Worm (Caenorhabditis elegans) whole organism, L2 larva: ENCODE results near the gene fbxa-35.

Experiments
- C34F6.9 ChIP-seq: fragments of 150-350 bp; optimal IDR thresholded peaks from 2 replicates; lab custom pipeline; 2014; ENCODE audit warnings: missing biosample characterization, missing genetic modification characterization
- F13H6.1 ChIP-seq: sonication (generic microtip); optimal IDR thresholded peaks from 2 replicates; lab custom pipeline; 2016; ENCODE audit warnings: missing genetic modification characterization, missing compliant biosample characterization
- ZK546.5 ChIP-seq: sonication (generic microtip); optimal IDR thresholded peaks from 2 replicates; lab custom pipeline; 2017; ENCODE audit warnings: missing biosample characterization, missing genetic modification characterization
- alr-1 ChIP-seq: fragments of 150-350 bp; optimal IDR thresholded peaks from 2 replicates; lab custom pipeline; 2014; ENCODE audit warnings: missing biosample characterization, missing genetic modification characterization
- ama-1 ChIP-seq: fragments of 150-350 bp; optimal IDR thresholded peaks from 2 replicates; lab custom pipeline; 2018; ENCODE audit warnings: inconsistent platforms
- blmp-1 ChIP-seq: sonication (generic microtip); optimal IDR thresholded peaks from 2 replicates; lab custom pipeline; 2017; ENCODE audit warnings: missing genetic modification characterization, mild to moderate bottlenecking, missing compliant biosample characterization, antibody characterized with exemption, moderate library complexity; ENCODE audit not compliant: insufficient read depth
- ceh-16 ChIP-seq: fragments of 150-350 bp; optimal IDR thresholded peaks from 2 replicates; lab custom pipeline; 2014; ENCODE audit warnings: missing biosample characterization, missing genetic modification characterization
- ceh-82 ChIP-seq: fragments of 150-350 bp; optimal IDR thresholded peaks from 2 replicates; lab custom pipeline; 2014; ENCODE audit warnings: missing biosample characterization, missing genetic modification characterization
- crh-2 ChIP-seq: sonication (generic microtip); optimal IDR thresholded peaks from 2 replicates; lab custom pipeline; 2017; ENCODE audit warnings: missing biosample characterization, missing genetic modification characterization
- dmd-4 ChIP-seq: sonication (generic microtip); optimal IDR thresholded peaks from 2 replicates; lab custom pipeline; 2017; ENCODE audit warnings: missing biosample characterization, missing genetic modification characterization
- egl-27 ChIP-seq: sonication (generic microtip); optimal IDR thresholded peaks from 3 replicates; lab custom pipeline; 2017; ENCODE audit warnings: missing biosample characterization, missing genetic modification reagents, missing genetic modification characterization
- elt-1 ChIP-seq: fragments of 150-350 bp; optimal IDR thresholded peaks from 2 replicates; lab custom pipeline; 2014; ENCODE audit warnings: missing biosample characterization, missing genetic modification characterization
- elt-3 ChIP-seq: sonication (generic microtip); optimal IDR thresholded peaks from 2 replicates; lab custom pipeline; 2017; ENCODE audit warnings: missing biosample characterization, missing genetic modification characterization
- fos-1 ChIP-seq: fragments of 150-350 bp; optimal IDR thresholded peaks from 2 replicates; lab custom pipeline; 2014; ENCODE audit warnings: missing biosample characterization, missing genetic modification characterization
- gmeb-1 ChIP-seq: fragments of 150-350 bp; optimal IDR thresholded peaks from 2 replicates; lab custom pipeline; 2014; ENCODE audit warnings: missing biosample characterization, missing genetic modification characterization
- lin-13 ChIP-seq: fragments of 150-350 bp; optimal IDR thresholded peaks from 2 replicates; lab custom pipeline; 2014; ENCODE audit warnings: missing biosample characterization, missing genetic modification reagents, missing genetic modification characterization
- lin-39 ChIP-seq: fragments of 150-350 bp; optimal IDR thresholded peaks from 2 replicates; lab custom pipeline; 2014; ENCODE audit warnings: missing biosample characterization, missing genetic modification reagents, missing genetic modification characterization
- lsy-2 ChIP-seq, 2 experiments: fragments of 150-350 bp in 1 of 2; sonication (generic microtip) in 1 of 2; optimal IDR thresholded peaks; 2 replicates each; lab custom pipeline; 2014 to 2017; ENCODE audit warnings: missing biosample characterization in 2 of 2, missing genetic modification characterization in 2 of 2
- mab-5 ChIP-seq: fragments of 150-350 bp; optimal IDR thresholded peaks from 2 replicates; lab custom pipeline; 2014; ENCODE audit warnings: missing biosample characterization, missing genetic modification characterization
- mbf-1 ChIP-seq: sonication (generic microtip); optimal IDR thresholded peaks from 2 replicates; lab custom pipeline; 2017; ENCODE audit warnings: missing biosample characterization, missing genetic modification characterization
- nhr-10 ChIP-seq: sonication (generic microtip); optimal IDR thresholded peaks from 2 replicates; lab custom pipeline; 2017; ENCODE audit warnings: missing biosample characterization, missing genetic modification characterization
- nhr-12 ChIP-seq: fragments of 150-350 bp; optimal IDR thresholded peaks from 2 replicates; lab custom pipeline; 2014; ENCODE audit warnings: missing biosample characterization, missing genetic modification characterization
- nhr-129 ChIP-seq: fragments of 150-350 bp; optimal IDR thresholded peaks from 2 replicates; lab custom pipeline; 2014; ENCODE audit warnings: missing biosample characterization, missing genetic modification characterization
- nhr-21 ChIP-seq: fragments of 150-350 bp; optimal IDR thresholded peaks from 2 replicates; lab custom pipeline; 2014; ENCODE audit warnings: missing biosample characterization, missing genetic modification characterization
- nhr-23 ChIP-seq: fragments of 150-350 bp; optimal IDR thresholded peaks from 2 replicates; lab custom pipeline; 2014; ENCODE audit warnings: missing biosample characterization, missing genetic modification reagents, missing genetic modification characterization
- nhr-237 ChIP-seq: fragments of 150-350 bp; optimal IDR thresholded peaks from 2 replicates; lab custom pipeline; 2014; ENCODE audit warnings: missing biosample characterization, missing genetic modification characterization
- nhr-25 ChIP-seq: fragments of 150-350 bp; sonication (generic microtip); optimal IDR thresholded peaks from 3 replicates; lab custom pipeline; 2014; ENCODE audit warnings: missing biosample characterization, missing genetic modification characterization
- nhr-6 ChIP-seq: fragments of 150-350 bp; optimal IDR thresholded peaks from 2 replicates; lab custom pipeline; 2014; ENCODE audit warnings: missing biosample characterization, missing genetic modification characterization
- nhr-77 ChIP-seq: fragments of 150-350 bp; optimal IDR thresholded peaks from 2 replicates; lab custom pipeline; 2014; ENCODE audit warnings: missing biosample characterization, missing genetic modification characterization
- sem-4 ChIP-seq: fragments of 150-350 bp; optimal IDR thresholded peaks from 2 replicates; lab custom pipeline; 2014; ENCODE audit warnings: missing biosample characterization, missing genetic modification reagents, missing genetic modification characterization
- sma-3 ChIP-seq: sonication (generic microtip); optimal IDR thresholded peaks from 2 replicates; lab custom pipeline; 2016; ENCODE audit warnings: missing genetic modification reagents, missing genetic modification characterization, missing compliant biosample characterization
- sma-9 ChIP-seq, 2 experiments: fragments of 150-350 bp in 1 of 2; sonication (generic microtip) in 1 of 2; optimal IDR thresholded peaks; 2 replicates each; lab custom pipeline; 2014 to 2016; ENCODE audit warnings: missing genetic modification characterization in 2 of 2, mild to moderate bottlenecking in 1 of 2, missing biosample characterization in 1 of 2, missing compliant biosample characterization in 1 of 2, missing genetic modification reagents in 1 of 2, moderate library complexity in 1 of 2
- snpc-4 ChIP-seq: fragments of 150-350 bp; optimal IDR thresholded peaks from 2 replicates; lab custom pipeline; 2014; ENCODE audit warnings: missing biosample characterization, missing genetic modification characterization
- unc-39 ChIP-seq: fragments of 150-350 bp; optimal IDR thresholded peaks from 2 replicates; lab custom pipeline; 2014; ENCODE audit warnings: missing biosample characterization, missing genetic modification characterization
- unc-55 ChIP-seq: fragments of 150-350 bp; sonication (generic microtip); optimal IDR thresholded peaks from 3 replicates; lab custom pipeline; 2014; ENCODE audit warnings: missing biosample characterization, missing genetic modification reagents, missing genetic modification characterization
- unc-62 ChIP-seq: fragments of 150-350 bp; optimal IDR thresholded peaks from 2 replicates; lab custom pipeline; 2014; ENCODE audit warnings: missing biosample characterization, missing genetic modification reagents, missing genetic modification characterization
- zag-1 ChIP-seq: fragments of 150-350 bp; optimal IDR thresholded peaks from 2 replicates; lab custom pipeline; 2014; ENCODE audit warnings: missing biosample characterization, missing genetic modification characterization
- ztf-1 ChIP-seq: fragments of 200-800 bp; sonication (Bioruptor generic); conservative IDR thresholded peaks from 2 replicates; pipeline ENCODE4 v1.3.6; 2022; ENCODE audit warnings: missing genetic modification characterization, missing compliant biosample characterization
- ztf-11 ChIP-seq: sonication (generic microtip); optimal IDR thresholded peaks from 2 replicates; lab custom pipeline; 2017; ENCODE audit warnings: missing biosample characterization, missing genetic modification characterization
- ztf-4 ChIP-seq: fragments of 150-350 bp; optimal IDR thresholded peaks from 2 replicates; lab custom pipeline; 2014; ENCODE audit warnings: missing biosample characterization, missing genetic modification characterization

Gene fbxa-35

DNA sequence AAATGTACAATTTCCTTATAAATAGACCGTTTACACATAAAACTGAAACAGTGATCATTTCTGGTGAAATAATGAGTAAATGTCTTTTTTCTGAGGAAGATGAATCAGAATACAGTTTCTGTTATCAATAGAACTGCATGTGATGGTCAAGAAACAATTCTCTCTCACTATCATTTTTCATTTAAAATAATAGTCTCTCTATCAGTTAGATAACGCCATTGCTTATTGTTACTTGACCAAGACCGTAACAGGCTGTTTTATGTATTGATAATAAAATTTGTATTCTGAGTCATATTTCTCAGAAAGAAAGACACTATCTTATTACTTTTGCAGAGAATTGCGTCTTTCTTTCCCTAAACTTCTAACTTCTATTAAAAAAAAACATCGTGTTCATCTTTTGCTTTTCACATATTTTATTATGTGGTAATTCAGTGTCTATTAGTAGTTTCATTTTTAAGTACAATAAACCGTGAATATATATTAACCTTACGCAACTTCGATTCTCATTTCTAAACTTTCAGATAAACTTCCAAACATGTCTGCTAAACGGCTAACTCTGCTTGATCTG is at the start of gene fbxa-35:
Gene fbxa-35 (plus strand): TSS at position 518 of the 568 bp plus-strand sequence.
- no peak for TF ChIP-seq elt-3 (tag; lab: Kevin White, UChicago)
- peak; percentile 87 for TF ChIP-seq fos-1 (tag; lab: Kevin White, UChicago)
- TF ChIP-seq unc-39: no peak

DNA sequence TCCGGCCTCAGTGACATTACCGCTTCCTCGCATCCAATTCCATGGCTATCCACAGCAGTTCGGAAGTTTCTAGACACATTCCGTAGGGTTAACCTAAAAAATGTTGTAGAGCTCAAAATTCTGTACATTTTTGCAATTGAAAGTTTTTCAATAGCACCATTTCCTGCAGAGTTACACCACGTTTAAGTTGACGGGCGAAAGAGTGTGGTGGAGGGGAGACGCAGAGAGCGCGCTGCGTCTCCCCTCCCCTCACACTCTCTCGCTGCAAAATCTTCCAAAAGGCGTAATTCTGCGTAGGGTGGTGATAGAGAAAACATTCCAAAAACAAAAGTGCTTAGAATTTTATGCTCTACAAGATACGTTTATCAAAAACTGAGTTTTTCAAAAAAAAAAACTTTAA is 47.1 kb upstream of the fbxa-35 start:
- TF ChIP-seq nhr-21 (tag; lab: Kevin White, UChicago) (no peak), sem-4 (tag; lab: Kevin White, UChicago) (no peak), elt-3 (tag; lab: Kevin White, UChicago) (no peak), nhr-12 (tag; lab: Kevin White, UChicago) (no peak), blmp-1 (tag; lab: Kevin White, UChicago) (no peak), C34F6.9 (no peak), gmeb-1 (tag; lab: Kevin White, UChicago) (no peak), ztf-4 (no peak), unc-62 (no peak), nhr-237 (tag; lab: Kevin White, UChicago) (no peak), dmd-4 (tag; lab: Kevin White, UChicago) (no peak)
- TF ChIP-seq, all 48 proteins: peak for 0

DNA sequence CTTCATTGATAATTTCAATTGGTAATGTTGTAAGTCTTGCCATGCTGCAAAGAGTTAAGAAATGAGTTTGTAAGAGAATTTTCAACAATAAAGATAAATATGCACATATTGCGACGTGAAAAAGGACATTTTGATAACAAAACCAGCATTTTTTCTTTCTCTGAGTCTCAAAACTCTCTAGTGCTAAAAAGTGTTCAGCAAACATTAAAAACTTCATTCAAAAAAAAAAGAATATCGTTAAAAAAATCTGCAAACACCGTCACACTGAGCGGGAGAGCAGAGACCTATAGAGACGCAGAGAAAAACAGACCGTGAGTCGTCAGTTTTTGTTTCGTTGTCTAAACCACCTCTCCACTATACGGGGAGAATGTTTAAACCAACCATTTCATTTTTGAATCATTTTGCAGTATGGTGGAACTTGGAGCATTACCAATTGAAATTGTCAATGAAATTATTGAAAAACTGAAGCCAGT is 46.3 kb upstream of the fbxa-35 start, which contains the start of the genes fbxa-76 and fbxa-77:
Gene fbxa-76 (minus strand): TSS at position 51 of the 473 bp plus-strand sequence.
Gene fbxa-77 (plus strand): TSS at position 365 of the 473 bp plus-strand sequence.
- TF ChIP-seq lsy-2 (tag; optimal IDR thresholded peaks at IDR 0.05; lab: Kevin White, UChicago) (peak in 1 of 2 experiments; percentile 52), snpc-4 (tag; lab: Kevin White, UChicago) (no peak), C34F6.9 (peak; percentile 38), ZK546.5 (no peak), gmeb-1 (tag; lab: Kevin White, UChicago) (no peak), nhr-25 (peak; percentile 14), unc-55 (peak; percentile 73), lin-13 (peak; percentile 10), alr-1 (no peak), fos-1 (tag; lab: Kevin White, UChicago) (peak; percentile 71), mab-5 (tag; lab: Kevin White, UChicago) (no peak), ztf-4 (no peak), sma-9 (GFP tag; optimal IDR thresholded peaks at IDR 0.05; lab: Kevin White, UChicago) (peak; percentile 58), sma-9 (tag; optimal IDR thresholded peaks at IDR 0.05; lab: Kevin White, UChicago) (no peak), nhr-6 (tag; lab: Kevin White, UChicago) (no peak), F13H6.1 (tag; lab: Kevin White, UChicago) (peak; percentile 52), sma-3 (GFP tag; lab: Kevin White, UChicago) (no peak), crh-2 (tag; lab: Kevin White, UChicago) (peak; percentile 41), ztf-1 (GFP tag; lab: Robert Waterston, UW) (no peak), nhr-23 (tag; lab: Kevin White, UChicago) (no peak), unc-39 (no peak), nhr-12 (tag; lab: Kevin White, UChicago) (no peak), lin-39 (tag; lab: Kevin White, UChicago) (no peak), ceh-82 (tag; lab: Kevin White, UChicago) (no peak), nhr-10 (tag; lab: Kevin White, UChicago) (no peak), ztf-11 (tag; lab: Kevin White, UChicago) (no peak), nhr-237 (tag; lab: Kevin White, UChicago) (no peak), blmp-1 (tag; lab: Kevin White, UChicago) (no peak), nhr-129 (tag; lab: Kevin White, UChicago) (peak; percentile 71), elt-1 (tag; lab: Kevin White, UChicago) (no peak), ama-1 (no peak), sem-4 (tag; lab: Kevin White, UChicago) (no peak), zag-1 (tag; lab: Kevin White, UChicago) (no peak), egl-27 (tag; lab: Kevin White, UChicago) (no peak), ceh-16 (tag; lab: Kevin White, UChicago) (no peak), elt-3 (tag; lab: Kevin White, UChicago) (no peak), mbf-1 (no peak), unc-62 (no peak), nhr-77 (tag; lab: Kevin White, UChicago) (no peak), nhr-21 (tag; lab: Kevin White, UChicago) (no peak)
